Worm (Caenorhabditis elegans): ENCODE measurements around the gene ZK1236.5.

Gene ZK1236.5

DNA sequence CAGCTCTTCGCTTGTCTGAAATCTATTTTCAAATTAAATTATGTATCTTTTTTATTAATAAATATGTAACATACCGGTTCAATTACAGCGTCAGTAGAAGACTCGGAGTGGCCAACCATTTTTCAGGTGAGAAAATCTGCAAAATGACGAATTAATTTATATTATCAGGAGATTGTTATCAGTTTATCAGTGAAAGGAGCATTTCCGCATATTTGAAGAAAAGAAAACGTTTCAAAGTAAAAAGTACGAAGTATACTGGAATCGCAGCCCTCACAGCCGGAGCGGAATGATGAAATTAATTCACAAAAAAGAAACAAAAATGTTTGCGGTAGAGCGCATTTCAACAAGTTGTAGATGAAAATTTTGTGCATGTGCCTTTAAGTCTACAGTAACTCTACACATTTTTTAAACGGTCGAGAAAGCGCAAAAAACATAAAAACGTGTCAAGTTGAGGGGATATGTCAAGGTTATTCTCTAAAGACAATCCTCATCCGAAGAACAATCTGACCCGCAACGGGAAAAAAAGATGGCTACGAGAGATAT lies 47.4 kb upstream of the ZK1236.5 start (continued):
- TF ChIP-seq die-1 (tag; optimal IDR thresholded peaks at IDR 0.05) (no peak), F57C9.4 (tag; optimal IDR thresholded peaks at IDR 0.05) (no peak), Y53F4B.3 (GFP tag; IDR thresholded peaks at IDR 0.05) (no peak), chd-7 (tag; optimal IDR thresholded peaks at IDR 0.05) (no peak), zim-3 (tag; optimal IDR thresholded peaks at IDR 0.05) (no peak)

DNA sequence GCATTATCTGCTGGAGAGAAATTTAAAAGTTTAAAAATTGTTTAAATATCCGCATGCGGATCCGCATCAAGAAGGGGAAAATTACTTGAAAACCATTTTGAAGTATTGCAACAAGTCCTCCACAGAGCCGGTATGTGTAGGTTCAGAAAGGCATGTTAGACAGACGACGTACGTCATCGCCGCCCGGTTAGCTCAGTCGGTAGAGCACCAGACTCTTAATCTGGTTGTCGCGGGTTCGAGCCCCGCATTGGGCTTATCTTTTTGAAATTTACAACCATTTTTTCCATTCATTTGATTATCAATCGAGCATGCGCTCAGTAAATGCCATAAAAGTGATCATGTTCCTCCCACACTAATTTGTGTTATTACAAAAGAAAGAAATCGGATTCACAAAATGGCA lies 41.3 kb upstream of the ZK1236.5 start:
- TF ChIP-seq ztf-18 (tag; optimal IDR thresholded peaks at IDR 0.05) (peak; percentile 39), tbp1 (GFP tag; optimal IDR thresholded peaks at IDR 0.05) (peak; percentile 89), rpc-1 (optimal IDR thresholded peaks at IDR 0.05) (peak; percentile 54), rpc-1 (tag; optimal IDR thresholded peaks at IDR 0.05) (peak; percentile 83), Y79H2A.3 (GFP tag; conservative IDR thresholded peaks at IDR 0.05) (no peak), B0035.1 (tag; optimal IDR thresholded peaks at IDR 0.05) (no peak), lir-1 (GFP tag; conservative IDR thresholded peaks at IDR 0.05) (no peak), rcor-1 (GFP tag; IDR thresholded peaks at IDR 0.05) (0 out of 2 replicates have a peak, but pooled peaks have one; percentile 30), hmg-1.2 (GFP tag; IDR thresholded peaks at IDR 0.05) (peak; percentile 59), lin-26 (GFP tag; IDR thresholded peaks at IDR 0.05) (peak; percentile 93), T26A5.8 (tag; optimal IDR thresholded peaks at IDR 0.05) (no peak), nhr-90 (tag; optimal IDR thresholded peaks at IDR 0.05) (peak; percentile 75), nfyb-1 (GFP tag; IDR thresholded peaks at IDR 0.05) (no peak), pbrm-1 (GFP tag; IDR thresholded peaks at IDR 0.05) (peak; percentile 41; the same call in 1 of the 2 replicates), ceh-27 (GFP tag; optimal IDR thresholded peaks at IDR 0.05) (no peak), hsf-1 (GFP tag; IDR thresholded peaks at IDR 0.05) (peak; percentile 56; the same call in 1 of the 2 replicates), ceh-40 (GFP tag; IDR thresholded peaks at IDR 0.05) (peak; percentile 60; the same call in 1 of the 2 replicates), F49E8.2 (tag; optimal IDR thresholded peaks at IDR 0.05; ENCODE audit: insufficient read depth) (no peak), lsl-1 (GFP tag; optimal IDR thresholded peaks at IDR 0.05) (peak; percentile 38), ztf-28 (GFP tag; IDR thresholded peaks at IDR 0.05) (0 out of 2 replicates have a peak, but pooled peaks have one; percentile 42), dpff-1 (tag; optimal IDR thresholded peaks at IDR 0.05) (no peak), cebp-2 (GFP tag; IDR thresholded peaks at IDR 0.05) (0 out of 2 replicates have a peak, but pooled peaks have one; percentile 36), rec-8 (tag; optimal IDR thresholded peaks at IDR 0.05) (peak in 1 of 2 experiments; percentile 25), F52B5.7 (tag; optimal IDR thresholded peaks at IDR 0.05) (peak; percentile 15), Y67H2A.10 (GFP tag; conservative IDR thresholded peaks at IDR 0.05) (no peak), chd-7 (tag; optimal IDR thresholded peaks at IDR 0.05) (no peak), cebp-1 (GFP tag; IDR thresholded peaks at IDR 0.05) (no peak), cebp-1 (tag; optimal IDR thresholded peaks at IDR 0.05) (no peak), efl-1 (GFP tag; optimal IDR thresholded peaks at IDR 0.05) (peak; percentile 10), zim-3 (tag; optimal IDR thresholded peaks at IDR 0.05) (no peak), die-1 (tag; optimal IDR thresholded peaks at IDR 0.05) (peak; percentile 57), madf-6 (GFP tag; IDR thresholded peaks at IDR 0.05) (peak; percentile 61; the same call in 1 of the 2 replicates), ztf-25 (GFP tag; IDR thresholded peaks at IDR 0.05) (0 out of 2 replicates have a peak, but pooled peaks have one; percentile 51), him-1 (tag; optimal IDR thresholded peaks at IDR 0.05) (peak; percentile 82), D2030.7 (GFP tag; IDR thresholded peaks at IDR 0.05) (peak; percentile 63), B0261.1 (tag; optimal IDR thresholded peaks at IDR 0.05) (peak; percentile 70), ama-1 (optimal IDR thresholded peaks at IDR 0.05) (no peak), ama-1 (GFP tag; optimal IDR thresholded peaks at IDR 0.05) (no peak), attf-6 (GFP tag; IDR thresholded peaks at IDR 0.05) (no peak), attf-5 (GFP tag; optimal IDR thresholded peaks at IDR 0.05) (peak; percentile 29), ekl-4 (GFP tag; IDR thresholded peaks at IDR 0.05) (no peak)

Measured in whole organism, young adult.